Worm (Caenorhabditis elegans) whole organism, late embryonic: ENCODE data around the gene mig-10.

Experiments used
- K02D7.2 ChIP-seq: sonication (generic microtip); optimal IDR thresholded peaks from 2 replicates; lab custom pipeline; 2017; ENCODE audit warnings: mild to moderate bottlenecking, missing genetic modification characterization, missing compliant biosample characterization
- ceh-14 ChIP-seq: sonication (generic microtip); optimal IDR thresholded peaks from 2 replicates; lab custom pipeline; 2016; ENCODE audit warnings: missing genotype, missing genetic modification characterization, missing compliant biosample characterization
- ceh-18 ChIP-seq: sonication (generic microtip); optimal IDR thresholded peaks from 2 replicates; lab custom pipeline; 2016; ENCODE audit warnings: missing genetic modification characterization, missing compliant biosample characterization
- ceh-19 ChIP-seq: fragments of 200-800 bp; sonication (Bioruptor generic); optimal IDR thresholded peaks from 2 replicates; lab custom pipeline; 2018; ENCODE audit warnings: mild to moderate bottlenecking, missing genetic modification characterization, missing compliant biosample characterization
- ceh-2 ChIP-seq: sonication (generic microtip); optimal IDR thresholded peaks from 2 replicates; lab custom pipeline; 2016; ENCODE audit warnings: missing genotype, missing genetic modification characterization, missing compliant biosample characterization
- ceh-24 ChIP-seq: sonication (generic microtip); optimal IDR thresholded peaks from 2 replicates; lab custom pipeline; 2016; ENCODE audit warnings: mild to moderate bottlenecking, missing genetic modification characterization, missing compliant biosample characterization
- ceh-30 ChIP-seq: fragments of 150-350 bp; optimal IDR thresholded peaks from 2 replicates; lab custom pipeline; 2014; ENCODE audit warnings: missing biosample characterization, missing genetic modification characterization
- ceh-31 ChIP-seq: sonication (generic microtip); optimal IDR thresholded peaks from 2 replicates; lab custom pipeline; 2016; ENCODE audit warnings: missing genetic modification characterization, missing compliant biosample characterization
- ceh-34 ChIP-seq: sonication (generic microtip); optimal IDR thresholded peaks from 2 replicates; lab custom pipeline; 2016; ENCODE audit warnings: mild to moderate bottlenecking, missing genetic modification characterization, missing compliant biosample characterization
- ceh-48 ChIP-seq: sonication (generic microtip); optimal IDR thresholded peaks from 2 replicates; lab custom pipeline; 2016; ENCODE audit warnings: missing genetic modification characterization, inconsistent platforms, missing compliant biosample characterization
- ceh-6 ChIP-seq: fragments of 200-800 bp; sonication (Bioruptor generic); optimal IDR thresholded peaks from 2 replicates; lab custom pipeline; 2018; ENCODE audit warnings: mild to moderate bottlenecking, missing genetic modification characterization, missing compliant biosample characterization
- dmd-4 ChIP-seq: sonication (generic microtip); optimal IDR thresholded peaks from 2 replicates; lab custom pipeline; 2016; ENCODE audit warnings: borderline replicate concordance, missing genetic modification characterization, missing compliant biosample characterization
- elt-4 ChIP-seq: sonication (generic microtip); optimal IDR thresholded peaks from 2 replicates; lab custom pipeline; 2016; ENCODE audit warnings: missing genetic modification characterization, missing compliant biosample characterization
- fax-1 ChIP-seq: sonication (generic microtip); optimal IDR thresholded peaks from 2 replicates; lab custom pipeline; 2016; ENCODE audit warnings: missing genotype, missing genetic modification characterization, missing compliant biosample characterization
- gmeb-2 ChIP-seq: sonication (generic microtip); optimal IDR thresholded peaks from 2 replicates; lab custom pipeline; 2016; ENCODE audit warnings: missing genetic modification characterization, inconsistent platforms, missing compliant biosample characterization
- hlh-8 ChIP-seq: sonication (generic microtip); optimal IDR thresholded peaks from 2 replicates; lab custom pipeline; 2016; ENCODE audit warnings: missing genotype, missing genetic modification characterization, missing compliant biosample characterization
- lim-6 ChIP-seq: sonication (generic microtip); optimal IDR thresholded peaks from 2 replicates; lab custom pipeline; 2016; ENCODE audit warnings: missing genetic modification characterization, missing compliant biosample characterization
- lin-11 ChIP-seq: fragments of 200-800 bp; sonication (Bioruptor generic); optimal IDR thresholded peaks from 2 replicates; lab custom pipeline; 2018; ENCODE audit warnings: mild to moderate bottlenecking, missing genetic modification characterization, missing compliant biosample characterization
- nhr-11 ChIP-seq: fragments of 150-350 bp; optimal IDR thresholded peaks from 2 replicates; lab custom pipeline; 2014; ENCODE audit warnings: missing biosample characterization, missing genetic modification characterization
- nhr-232 ChIP-seq: sonication (generic microtip); optimal IDR thresholded peaks from 2 replicates; lab custom pipeline; 2016; ENCODE audit warnings: missing genetic modification characterization, missing compliant biosample characterization
- npax-4 ChIP-seq: sonication (generic microtip); optimal IDR thresholded peaks from 2 replicates; lab custom pipeline; 2016; ENCODE audit warnings: missing genetic modification characterization, missing compliant biosample characterization
- pat-9 ChIP-seq: fragments of 200-800 bp; sonication (Bioruptor generic); optimal IDR thresholded peaks from 2 replicates; lab custom pipeline; 2018; ENCODE audit warnings: mild to moderate bottlenecking, missing genetic modification characterization, moderate library complexity, missing compliant biosample characterization
- pax-1 ChIP-seq: fragments of 150-350 bp; optimal IDR thresholded peaks from 2 replicates; lab custom pipeline; 2014; ENCODE audit warnings: missing biosample characterization, missing genetic modification characterization
- pha-4 ChIP-seq: fragments of 150-350 bp; optimal IDR thresholded peaks from 2 replicates; lab custom pipeline; 2018; ENCODE audit warnings: missing biosample characterization, missing genetic modification reagents, missing genetic modification characterization
- pqm-1 ChIP-seq: sonication (generic microtip); optimal IDR thresholded peaks from 2 replicates; lab custom pipeline; 2016; ENCODE audit warnings: missing genetic modification characterization, missing compliant biosample characterization
- rnt-1 ChIP-seq: sonication (generic microtip); optimal IDR thresholded peaks from 2 replicates; lab custom pipeline; 2016; ENCODE audit warnings: missing genetic modification characterization, missing compliant biosample characterization
- syd-9 ChIP-seq: sonication (generic microtip); optimal IDR thresholded peaks from 2 replicates; lab custom pipeline; 2016; ENCODE audit warnings: mild to moderate bottlenecking, missing genetic modification characterization, moderate library complexity, missing compliant biosample characterization
- tbx-7 ChIP-seq: sonication (generic microtip); optimal IDR thresholded peaks from 2 replicates; lab custom pipeline; 2016; ENCODE audit warnings: missing genotype, missing genetic modification characterization, missing compliant biosample characterization
- unc-55 ChIP-seq: sonication (generic microtip); optimal IDR thresholded peaks from 2 replicates; lab custom pipeline; 2017; ENCODE audit warnings: missing biosample characterization, missing genetic modification reagents, missing genetic modification characterization

The mig-10 gene

ce11 chrIII:8354644-8355461, 76.0 kb downstream of the mig-10 start, which contains the start of gene unc-116 (continued):
- TF ChIP-seq pat-9 (tag; lab: Kevin White, UChicago) (no peak), ceh-24 (tag; lab: Kevin White, UChicago) (no peak), npax-4 (tag; lab: Kevin White, UChicago) (no peak), K02D7.2 (tag; lab: Kevin White, UChicago) (no peak), lin-11 (tag; lab: Kevin White, UChicago) (no peak), unc-55 (GFP tag; lab: Kevin White, UChicago) (peak; percentile 59), nhr-232 (tag; lab: Kevin White, UChicago) (no peak), pax-1 (tag; lab: Kevin White, UChicago) (no peak), hlh-8 (tag; lab: Kevin White, UChicago) (no peak), ceh-19 (GFP tag; lab: Kevin White, UChicago) (no peak), rnt-1 (tag; lab: Kevin White, UChicago) (no peak), dmd-4 (tag; lab: Kevin White, UChicago) (no peak), nhr-11 (tag; lab: Kevin White, UChicago) (no peak), lim-6 (tag; lab: Kevin White, UChicago) (no peak), gmeb-2 (tag; lab: Kevin White, UChicago) (no peak), syd-9 (tag; lab: Kevin White, UChicago) (no peak), ceh-18 (no peak), fax-1 (tag; lab: Kevin White, UChicago) (no peak), tbx-7 (no peak), ceh-30 (no peak), ceh-48 (tag; lab: Kevin White, UChicago) (peak; percentile 44), ceh-14 (tag; lab: Kevin White, UChicago) (no peak)
- TF ChIP-seq, all 69 proteins: peak for 8

DNA sequence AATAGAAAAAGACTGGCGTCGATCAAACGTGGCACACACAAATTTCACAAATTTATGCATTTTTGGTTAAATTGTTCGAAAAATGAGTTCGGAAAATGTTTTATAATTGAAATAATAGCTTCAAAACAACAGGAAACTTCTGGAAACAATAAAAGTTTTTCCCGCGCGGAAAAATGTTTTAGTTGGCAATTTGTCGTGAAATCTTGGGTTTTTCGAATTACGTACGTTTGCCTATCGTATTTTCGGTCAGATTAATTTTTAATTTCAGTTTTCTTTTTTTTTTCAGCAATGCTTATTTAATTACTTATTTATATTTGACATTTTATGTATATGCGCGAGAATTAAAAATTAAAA, 76.5 kb downstream of the mig-10 start:
- TF ChIP-seq dmd-4 (tag; lab: Kevin White, UChicago) = no peak
- no peak for TF ChIP-seq ceh-6 (GFP tag; lab: Kevin White, UChicago)
- no peak for TF ChIP-seq ceh-2
- TF ChIP-seq pha-4 = no peak
- TF ChIP-seq pqm-1 = no peak
- no peak for TF ChIP-seq elt-4 (tag; lab: Kevin White, UChicago)
- no peak for TF ChIP-seq fax-1 (tag; lab: Kevin White, UChicago)
- no peak for TF ChIP-seq lim-6 (tag; lab: Kevin White, UChicago)
- no peak for TF ChIP-seq pax-1 (tag; lab: Kevin White, UChicago)
- TF ChIP-seq ceh-14 (tag; lab: Kevin White, UChicago) = no peak
- TF ChIP-seq ceh-31 (tag; lab: Kevin White, UChicago) = no peak
- no peak for TF ChIP-seq ceh-48 (tag; lab: Kevin White, UChicago)
- no peak for TF ChIP-seq ceh-34 (tag; lab: Kevin White, UChicago)
